Fruit fly (Drosophila melanogaster): ENCODE results near the gene Tspo.

Tspo gene

DNA sequence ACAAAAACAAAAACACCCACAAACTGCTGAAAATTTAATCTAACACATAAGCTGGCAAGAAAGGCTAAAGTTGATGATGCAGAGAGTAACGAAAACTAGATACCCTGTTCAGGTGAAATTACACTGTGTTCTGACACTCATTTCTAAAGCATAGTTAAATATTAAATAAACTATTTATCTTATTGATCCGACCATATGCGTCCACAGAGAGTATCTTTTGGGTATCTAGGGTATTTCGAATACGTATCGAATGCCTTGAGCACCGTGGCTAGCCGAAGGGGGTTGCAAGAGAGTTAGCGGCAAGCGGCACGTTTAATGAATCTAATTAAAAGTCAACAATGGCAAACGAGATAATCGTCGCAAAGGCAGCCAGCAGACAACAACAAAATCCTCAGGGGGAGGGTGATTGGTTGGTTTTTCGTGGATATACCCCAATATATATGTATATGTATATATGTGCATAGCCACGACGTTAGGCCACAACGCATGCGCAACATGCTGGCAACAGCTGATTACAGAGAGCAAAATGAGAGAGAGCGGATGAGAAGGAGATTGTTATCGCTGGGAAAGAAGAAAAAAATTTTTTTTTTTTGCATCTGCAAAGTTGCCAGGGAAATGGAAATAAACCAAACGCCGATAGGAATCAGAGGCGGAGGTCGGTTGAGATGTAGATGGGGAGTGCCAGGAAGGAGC, 37.3 kb upstream of the Tspo start (continued):
- TF ChIP-seq CG12942 (GFP tag; optimal IDR thresholded peaks at IDR 0.05) (peak; percentile 60), Eip74EF (GFP tag; optimal IDR thresholded peaks at IDR 0.05) (peak in 1 of 2 experiments; percentile 39), Ada2b (GFP tag; IDR thresholded peaks at IDR 0.05) (peak; percentile 73), CG4820 (GFP tag; optimal IDR thresholded peaks at IDR 0.05) (peak; percentile 69), Sox100B (GFP tag; optimal IDR thresholded peaks at IDR 0.05) (peak; percentile 56), Nf-YB (GFP tag; optimal IDR thresholded peaks at IDR 0.05) (peak; percentile 49), CG17912 (GFP tag; optimal IDR thresholded peaks at IDR 0.05) (no peak), CG31224 (GFP tag; IDR thresholded peaks at IDR 0.05) (peak; percentile 62), bowl (GFP tag; IDR thresholded peaks at IDR 0.05) (0 out of 2 replicates have a peak, but pooled peaks have one; percentile 32), chn (GFP tag; optimal IDR thresholded peaks at IDR 0.05) (peak; percentile 76), cg (GFP tag; optimal IDR thresholded peaks at IDR 0.05) (no peak), Meics (GFP tag; optimal IDR thresholded peaks at IDR 0.05) (peak; percentile 70), peb (GFP tag; IDR thresholded peaks at IDR 0.05) (peak; percentile 65), CG4328 (GFP tag; optimal IDR thresholded peaks at IDR 0.05) (no peak), bab2 (GFP tag; optimal IDR thresholded peaks at IDR 0.05) (no peak), nerfin-2 (GFP tag; IDR thresholded peaks at IDR 0.05; ENCODE audit: partially characterized antibody) (no peak), Dad (GFP tag; optimal IDR thresholded peaks at IDR 0.05) (no peak), D (optimal IDR thresholded peaks at IDR 0.05) (no peak), D (GFP tag; optimal IDR thresholded peaks at IDR 0.05) (peak; percentile 82), Mes4 (GFP tag; optimal IDR thresholded peaks at IDR 0.05) (peak; percentile 43), Scr (GFP tag; IDR thresholded peaks at IDR 0.05; ENCODE audit: partially characterized antibody) (no peak), Dip2 (GFP tag; IDR thresholded peaks at IDR 0.05) (no peak), Kr (GFP tag; optimal IDR thresholded peaks at IDR 0.05) (peak; percentile 18), CG18599 (GFP tag; optimal IDR thresholded peaks at IDR 0.05) (peak; percentile 81), seq (GFP tag; IDR thresholded peaks at IDR 0.05) (peak; percentile 69), CG2875 (GFP tag; optimal IDR thresholded peaks at IDR 0.05) (peak; percentile 65), CG12236 (GFP tag; optimal IDR thresholded peaks at IDR 0.05) (no peak), Ptx1 (GFP tag; IDR thresholded peaks at IDR 0.05) (peak; percentile 86), CG9876 (GFP tag; optimal IDR thresholded peaks at IDR 0.05) (no peak), CG2120 (GFP tag; optimal IDR thresholded peaks at IDR 0.05) (peak; percentile 60), CG34422 (GFP tag; IDR thresholded peaks at IDR 0.05) (peak; percentile 87), sug (tag; optimal IDR thresholded peaks at IDR 0.05) (no peak), maf-S (GFP tag; optimal IDR thresholded peaks at IDR 0.05) (peak; percentile 45), gro (GFP tag; optimal IDR thresholded peaks at IDR 0.05) (peak; percentile 60), grau (tag; optimal IDR thresholded peaks at IDR 0.05) (peak; percentile 68), cwo (GFP tag; optimal IDR thresholded peaks at IDR 0.05) (peak; percentile 75), Optix (GFP tag; IDR thresholded peaks at IDR 0.05) (peak; percentile 85), fd96Cb (tag; optimal IDR thresholded peaks at IDR 0.05) (peak; percentile 90), CG31441 (GFP tag; IDR thresholded peaks at IDR 0.05) (peak; percentile 79), Awh (GFP tag; IDR thresholded peaks at IDR 0.05) (peak; percentile 83), Lpt (GFP tag; optimal IDR thresholded peaks at IDR 0.05) (no peak), p53 (GFP tag; optimal IDR thresholded peaks at IDR 0.05) (no peak), Bdp1 (GFP tag; optimal IDR thresholded peaks at IDR 0.05) (peak; percentile 16), oc (tag; optimal IDR thresholded peaks at IDR 0.05) (peak; percentile 86), CG15011 (GFP tag; optimal IDR thresholded peaks at IDR 0.05) (peak; percentile 49), CG12071 (GFP tag; optimal IDR thresholded peaks at IDR 0.05) (peak; percentile 79), zf30C (GFP tag; optimal IDR thresholded peaks at IDR 0.05) (peak; percentile 44), CG6683 (GFP tag; optimal IDR thresholded peaks at IDR 0.05) (peak; percentile 32), CG11723 (GFP tag; optimal IDR thresholded peaks at IDR 0.05) (peak; percentile 33), Camta (GFP tag; optimal IDR thresholded peaks at IDR 0.05) (peak; percentile 61)
